In the genomic region with DNA sequence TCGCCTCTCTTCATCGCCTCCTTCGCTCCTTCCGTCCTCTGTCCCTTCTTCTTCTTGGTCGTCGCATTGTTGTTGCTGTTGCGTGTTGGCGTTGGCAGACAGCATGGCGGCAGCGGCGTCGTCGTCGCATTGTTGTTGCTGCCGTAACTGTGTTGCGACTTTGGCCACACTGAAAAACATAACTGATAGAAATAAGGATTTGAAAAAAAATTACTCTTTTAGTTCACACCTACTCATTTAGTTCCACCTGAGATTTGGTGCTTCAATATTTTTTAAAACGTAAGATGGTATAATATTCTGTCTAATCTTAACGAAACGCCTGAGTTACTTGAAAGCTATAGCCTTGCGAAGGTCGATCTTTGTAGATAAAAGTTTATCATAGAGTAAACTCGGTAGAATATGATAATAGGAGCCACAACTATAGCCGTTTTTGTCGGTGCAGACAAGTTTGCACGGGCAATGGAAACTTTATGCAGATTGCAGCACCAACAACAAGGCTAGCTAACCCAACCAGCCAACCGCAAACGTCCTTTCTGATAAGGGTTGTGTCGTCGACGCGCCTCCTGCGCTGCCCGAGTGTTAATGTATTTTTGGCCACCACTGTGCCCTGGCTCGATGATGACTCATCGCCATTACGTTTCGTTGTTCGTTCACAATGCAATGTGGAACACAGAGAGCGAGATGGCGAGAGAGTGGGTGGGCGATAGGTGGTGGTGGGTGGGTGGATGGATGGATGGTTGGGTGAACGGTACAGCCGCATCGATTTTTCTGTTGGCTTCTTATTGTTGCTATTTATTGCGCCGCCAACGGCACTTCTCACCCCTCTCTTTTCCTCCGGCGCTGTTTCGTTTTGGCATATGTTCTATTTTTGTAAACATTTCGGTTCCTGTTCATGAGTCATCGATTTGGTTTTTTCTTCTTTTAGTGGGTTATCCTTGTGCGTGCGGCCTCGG, we compare ENCODE assay signal across 5 fruit fly cellular contexts.
A peak's percentile ranks its signal among the peaks of the same experiment; 100 is the strongest.
TF ChIP-seq lines count a peak whose summit lies in the region.

No protein-coding gene starts in this region.

TF ChIP-seq in whole organism, adult, 20 proteins besides CTCF, POLR2A, EP300 and RAD21 (continued from another document):
- TF ChIP-seq kay (GFP tag; lab: Kevin White, UChicago; ENCODE audit: borderline replicate concordance) (peak; percentile 97), CG7101 (tag; optimal IDR thresholded peaks at IDR 0.05; lab: Kevin White, UChicago) (peak; percentile 67), cic (GFP tag; optimal IDR thresholded peaks at IDR 0.05; lab: Kevin White, UChicago) (no peak), toe (GFP tag; optimal IDR thresholded peaks at IDR 0.05; lab: Kevin White, UChicago) (peak; percentile 44), Clk (GFP tag; optimal IDR thresholded peaks at IDR 0.05; lab: Kevin White, UChicago) (no peak)

TF ChIP-seq in whole organism, embryonic, 481 proteins besides CTCF, POLR2A, EP300 and RAD21 (continued from another document and continues in another):
- TF ChIP-seq HHEX (GFP tag; optimal IDR thresholded peaks at IDR 0.05; lab: Kevin White, UChicago) (peak; percentile 81), CG10654 (GFP tag; optimal IDR thresholded peaks at IDR 0.05; lab: Kevin White, UChicago) (peak; percentile 54), Gug (GFP tag; IDR thresholded peaks at IDR 0.05; lab: Robert Waterston, UW) (0 out of 4 replicates have a peak, but pooled peaks have one; percentile 14), z (GFP tag; IDR thresholded peaks at IDR 0.05; lab: Robert Waterston, UW) (peak; percentile 66; the same call in 1 of the 3 replicates), scrt (GFP tag; optimal IDR thresholded peaks at IDR 0.05; lab: Kevin White, UChicago) (peak; percentile 63), CG34422 (GFP tag; IDR thresholded peaks at IDR 0.05; lab: Robert Waterston, UW) (peak; percentile 30; the same call in 1 of the 3 replicates), CG4328 (GFP tag; optimal IDR thresholded peaks at IDR 0.05; lab: Kevin White, UChicago) (peak; percentile 21), Hr3 (GFP tag; optimal IDR thresholded peaks at IDR 0.05; lab: Kevin White, UChicago) (peak; percentile 70), gcm (GFP tag; optimal IDR thresholded peaks at IDR 0.05; lab: Kevin White, UChicago) (peak; percentile 54), row (GFP tag; IDR thresholded peaks at IDR 0.05; lab: Robert Waterston, UW) (peak; percentile 73), Eip74EF (GFP tag; optimal IDR thresholded peaks at IDR 0.05; lab: Kevin White, UChicago) (peak in 1 of 2 experiments; percentile 60), Nf-YB (GFP tag; optimal IDR thresholded peaks at IDR 0.05; lab: Kevin White, UChicago) (peak; percentile 73), unc-4 (GFP tag; IDR thresholded peaks at IDR 0.05; lab: Robert Waterston, UW; ENCODE audit: partially characterized antibody) (0 out of 2 replicates have a peak, but pooled peaks have one; percentile 22), pros (GFP tag; optimal IDR thresholded peaks at IDR 0.05; lab: Kevin White, UChicago) (peak; percentile 65), YL-1 (GFP tag; optimal IDR thresholded peaks at IDR 0.05; lab: Kevin White, UChicago) (peak; percentile 29), run (tag; optimal IDR thresholded peaks at IDR 0.05; lab: Kevin White, UChicago) (peak; percentile 71), CG18476 (GFP tag; optimal IDR thresholded peaks at IDR 0.05; lab: Kevin White, UChicago) (peak; percentile 82), CG5245 (GFP tag; optimal IDR thresholded peaks at IDR 0.05; lab: Kevin White, UChicago) (peak; percentile 57), CG13894 (tag; optimal IDR thresholded peaks at IDR 0.05; lab: Kevin White, UChicago) (peak; percentile 16), cad (GFP tag; optimal IDR thresholded peaks at IDR 0.05; lab: Kevin White, UChicago) (peak; percentile 82), CG8924 (tag; optimal IDR thresholded peaks at IDR 0.05; lab: Kevin White, UChicago) (peak; percentile 73), CG31441 (GFP tag; IDR thresholded peaks at IDR 0.05; lab: Robert Waterston, UW) (peak; percentile 78), CG17802 (tag; optimal IDR thresholded peaks at IDR 0.05; lab: Kevin White, UChicago) (peak; percentile 56), bbx (GFP tag; IDR thresholded peaks at IDR 0.05; lab: Robert Waterston, UW; ENCODE audit: partially characterized antibody) (0 out of 2 replicates have a peak, but pooled peaks have one; percentile 16), Neu2 (GFP tag; optimal IDR thresholded peaks at IDR 0.05; lab: Kevin White, UChicago; ENCODE audit: borderline replicate concordance) (no peak), HLH3B (GFP tag; IDR thresholded peaks at IDR 0.05; lab: Robert Waterston, UW) (peak; percentile 60)

TF ChIP-seq in whole organism, prepupa, 60 proteins besides CTCF, POLR2A, EP300 and RAD21 (continued from another document and continues in another):
- TF ChIP-seq Eip78C (GFP tag; lab: Kevin White, UChicago) (peak; percentile 98), svp (GFP tag; lab: Kevin White, UChicago) (peak; percentile 93), Smox (GFP tag; optimal IDR thresholded peaks at IDR 0.05; lab: Kevin White, UChicago) (peak; percentile 87), CG8632 (GFP tag; optimal IDR thresholded peaks at IDR 0.05; lab: Kevin White, UChicago) (peak; percentile 92), net (GFP tag; optimal IDR thresholded peaks at IDR 0.05; lab: Kevin White, UChicago) (peak; percentile 90), CG8319 (GFP tag; optimal IDR thresholded peaks at IDR 0.05; lab: Kevin White, UChicago) (peak; percentile 86), vri (GFP tag; optimal IDR thresholded peaks at IDR 0.05; lab: Kevin White, UChicago) (peak; percentile 51), dsx (GFP tag; optimal IDR thresholded peaks at IDR 0.05; lab: Kevin White, UChicago; ENCODE audit: poor library complexity, severe bottlenecking) (peak; percentile 93), eg (GFP tag; IDR thresholded peaks at IDR 0.05; lab: Robert Waterston, UW) (peak; percentile 78), fd85E (GFP tag; optimal IDR thresholded peaks at IDR 0.05; lab: Kevin White, UChicago) (peak; percentile 36), achi (GFP tag; optimal IDR thresholded peaks at IDR 0.05; lab: Kevin White, UChicago) (peak; percentile 89), CG16779 (tag; optimal IDR thresholded peaks at IDR 0.05; lab: Kevin White, UChicago) (peak; percentile 89), CG10669 (GFP tag; optimal IDR thresholded peaks at IDR 0.05; lab: Kevin White, UChicago) (peak; percentile 96), pdm3 (GFP tag; optimal IDR thresholded peaks at IDR 0.05; lab: Kevin White, UChicago) (peak; percentile 93), Sox14 (GFP tag; optimal IDR thresholded peaks at IDR 0.05; lab: Kevin White, UChicago) (peak; percentile 91), Ets21C (GFP tag; optimal IDR thresholded peaks at IDR 0.05; lab: Kevin White, UChicago) (peak; percentile 87), ss (GFP tag; optimal IDR thresholded peaks at IDR 0.05; lab: Kevin White, UChicago) (peak; percentile 91 to 95), Hr38 (GFP tag; optimal IDR thresholded peaks at IDR 0.05; lab: Kevin White, UChicago) (no peak), CG7368 (GFP tag; optimal IDR thresholded peaks at IDR 0.05; lab: Kevin White, UChicago) (peak; percentile 87), CG32006 (GFP tag; optimal IDR thresholded peaks at IDR 0.05; lab: Kevin White, UChicago) (peak; percentile 95), CG10631 (GFP tag; optimal IDR thresholded peaks at IDR 0.05; lab: Kevin White, UChicago) (peak; percentile 93), CG6792 (GFP tag; optimal IDR thresholded peaks at IDR 0.05; lab: Kevin White, UChicago) (peak; percentile 90), Sox102F (GFP tag; optimal IDR thresholded peaks at IDR 0.05; lab: Kevin White, UChicago) (peak; percentile 84), cyc (GFP tag; optimal IDR thresholded peaks at IDR 0.05; lab: Kevin White, UChicago) (peak; percentile 86), CG15336 (GFP tag; IDR thresholded peaks at IDR 0.05; lab: Robert Waterston, UW) (peak; percentile 89), CG3032 (tag; optimal IDR thresholded peaks at IDR 0.05; lab: Kevin White, UChicago) (peak; percentile 94), Lpt (GFP tag; optimal IDR thresholded peaks at IDR 0.05; lab: Kevin White, UChicago) (peak; percentile 75), CG4318 (GFP tag; optimal IDR thresholded peaks at IDR 0.05; lab: Kevin White, UChicago) (peak; percentile 81), Blimp-1 (GFP tag; optimal IDR thresholded peaks at IDR 0.05; lab: Kevin White, UChicago) (peak; percentile 57)

TF ChIP-seq in whole organism, pupa, 21 proteins besides CTCF, POLR2A, EP300 and RAD21 (continued from another document):
- TF ChIP-seq D1 (tag; optimal IDR thresholded peaks at IDR 0.05; lab: Kevin White, UChicago), result peak; percentile 35
- peak; percentile 96 for TF ChIP-seq CG15710 (tag; optimal IDR thresholded peaks at IDR 0.05; lab: Kevin White, UChicago)
- TF ChIP-seq Pif1A (GFP tag; optimal IDR thresholded peaks at IDR 0.05; lab: Kevin White, UChicago), result peak; percentile 85
- peak; percentile 48 for TF ChIP-seq Ets98B (GFP tag; IDR thresholded peaks at IDR 0.05; lab: Robert Waterston, UW)
- TF ChIP-seq gl (tag; optimal IDR thresholded peaks at IDR 0.05; lab: Kevin White, UChicago), result peak; percentile 74
TF ChIP-seq in whole organism, pupa: peak in this region for 21.

TF ChIP-seq in whole organism, wandering third instar larva, 38 proteins besides CTCF, POLR2A, EP300 and RAD21 (continued from another document):
- no peak for TF ChIP-seq dsf (GFP tag; optimal IDR thresholded peaks at IDR 0.05; lab: Kevin White, UChicago; ENCODE audit: borderline replicate concordance)
- TF ChIP-seq CG32264 (GFP tag; optimal IDR thresholded peaks at IDR 0.05; lab: Kevin White, UChicago), result no peak
- TF ChIP-seq CrebA (GFP tag; optimal IDR thresholded peaks at IDR 0.05; lab: Kevin White, UChicago; ENCODE audit: borderline replicate concordance), result no peak
- no peak for TF ChIP-seq Abd-B (GFP tag; optimal IDR thresholded peaks at IDR 0.05; lab: Kevin White, UChicago)
- no peak for TF ChIP-seq Dfd (GFP tag; optimal IDR thresholded peaks at IDR 0.05; lab: Kevin White, UChicago)
- TF ChIP-seq foxo (GFP tag; optimal IDR thresholded peaks at IDR 0.05; lab: Kevin White, UChicago), result peak in 1 of 2 experiments; percentile 83
- TF ChIP-seq Myc (optimal IDR thresholded peaks at IDR 0.05; lab: Kevin White, UChicago), result no peak
- no peak for TF ChIP-seq lola (GFP tag; optimal IDR thresholded peaks at IDR 0.05; lab: Kevin White, UChicago)
- TF ChIP-seq Hnf4 (GFP tag; optimal IDR thresholded peaks at IDR 0.05; lab: Kevin White, UChicago), result peak; percentile 42
- TF ChIP-seq Sp1 (GFP tag; optimal IDR thresholded peaks at IDR 0.05; lab: Kevin White, UChicago), result peak; percentile 82
- no peak for TF ChIP-seq usp (GFP tag; optimal IDR thresholded peaks at IDR 0.05; lab: Kevin White, UChicago)
- peak; percentile 75 for TF ChIP-seq HLH106 (tag; optimal IDR thresholded peaks at IDR 0.05; lab: Kevin White, UChicago)
- TF ChIP-seq sage (GFP tag; optimal IDR thresholded peaks at IDR 0.05; lab: Kevin White, UChicago), result peak; percentile 38
- peak; percentile 70 for TF ChIP-seq h (GFP tag; optimal IDR thresholded peaks at IDR 0.05; lab: Kevin White, UChicago)
- no peak for TF ChIP-seq GATAd (GFP tag; optimal IDR thresholded peaks at IDR 0.05; lab: Kevin White, UChicago)
- TF ChIP-seq Vsx2 (GFP tag; optimal IDR thresholded peaks at IDR 0.05; lab: Kevin White, UChicago; ENCODE audit: partially characterized antibody), result no peak
- TF ChIP-seq brk (GFP tag; optimal IDR thresholded peaks at IDR 0.05; lab: Kevin White, UChicago), result peak; percentile 29
- TF ChIP-seq fru (GFP tag; optimal IDR thresholded peaks at IDR 0.05; lab: Kevin White, UChicago), result peak; percentile 84
- TF ChIP-seq pan (optimal IDR thresholded peaks at IDR 0.05; lab: Kevin White, UChicago), result no peak
- peak; percentile 69 for TF ChIP-seq dmrt93B (GFP tag; optimal IDR thresholded peaks at IDR 0.05; lab: Kevin White, UChicago)
